Fruit fly (Drosophila melanogaster) whole organism, embryonic: ENCODE data around the gene CG6356.

Experiments used
- Bgb ChIP-seq: fragments of 200-800 bp; sonication (Bioruptor generic); IDR thresholded peaks from 2 replicates; pipeline ENCODE4 v1.3.6; 2022; ENCODE audit warnings: missing biosample characterization, missing genetic modification characterization; ENCODE audit not compliant: partially characterized antibody
- CG10209 ChIP-seq: fragments of 200-800 bp; sonication (Bioruptor generic); optimal IDR thresholded peaks from 3 replicates; lab custom pipeline; 2017; ENCODE audit warnings: missing biosample characterization, mild to moderate bottlenecking, missing genetic modification characterization, missing genetic modification reagents
- CG12942 ChIP-seq: fragments of 200-800 bp; sonication (Bioruptor generic); optimal IDR thresholded peaks from 3 replicates; lab custom pipeline; 2016; ENCODE audit warnings: missing biosample characterization, missing genetic modification characterization
- CG13624 ChIP-seq: fragments of 200-800 bp; sonication (Bioruptor generic); optimal IDR thresholded peaks from 2 replicates; lab custom pipeline; 2016; ENCODE audit warnings: missing biosample characterization, missing genetic modification characterization
- CG14860 ChIP-seq: fragments of 200-800 bp; sonication (Bioruptor generic); IDR thresholded peaks from 3 replicates; pipeline ENCODE4 v1.3.6; 2022; ENCODE audit warnings: missing biosample characterization, missing genetic modification characterization; ENCODE audit not compliant: partially characterized antibody
- CG15011 ChIP-seq: fragments of 200-800 bp; sonication (Bioruptor generic); optimal IDR thresholded peaks from 3 replicates; lab custom pipeline; 2018; ENCODE audit warnings: missing biosample characterization, mild to moderate bottlenecking, missing genetic modification characterization
- CG1603 ChIP-seq: fragments of 200-800 bp; sonication (Bioruptor generic); optimal IDR thresholded peaks from 2 replicates; lab custom pipeline; 2019; ENCODE audit warnings: missing biosample characterization, mild to moderate bottlenecking, missing genetic modification characterization, moderate library complexity
- CG17359 ChIP-seq: fragments of 200-800 bp; sonication (Bioruptor generic); optimal IDR thresholded peaks from 3 replicates; lab custom pipeline; 2018; ENCODE audit warnings: missing biosample characterization, mild to moderate bottlenecking, missing genetic modification characterization, moderate library complexity
- CG2678 ChIP-seq: fragments of 200-800 bp; sonication (Bioruptor generic); optimal IDR thresholded peaks from 3 replicates; lab custom pipeline; 2019; ENCODE audit warnings: missing biosample characterization, mild to moderate bottlenecking, missing genetic modification characterization, moderate library complexity
- CG4854 ChIP-seq: fragments of 200-800 bp; sonication (Bioruptor generic); optimal IDR thresholded peaks from 2 replicates; lab custom pipeline; 2016; ENCODE audit warnings: missing biosample characterization, missing genetic modification characterization, inconsistent platforms
- CG6813 ChIP-seq: fragments of 200-800 bp; sonication (Bioruptor generic); optimal IDR thresholded peaks from 2 replicates; lab custom pipeline; 2017; ENCODE audit warnings: missing biosample characterization, missing genetic modification characterization, mild to moderate bottlenecking, moderate library complexity, missing genetic modification reagents
- CG6854 ChIP-seq: fragments of 200-800 bp; sonication (Bioruptor generic); optimal IDR thresholded peaks from 3 replicates; lab custom pipeline; 2017; ENCODE audit warnings: missing biosample characterization, mild to moderate bottlenecking, missing genetic modification characterization
- CG7357 ChIP-seq: fragments of 200-800 bp; sonication (Bioruptor generic); IDR thresholded peaks from 3 replicates; pipeline ENCODE4 v1.3.6; 2022; ENCODE audit warnings: missing biosample characterization, missing genetic modification characterization
- CG9215 ChIP-seq: fragments of 200-800 bp; sonication (Bioruptor generic); IDR thresholded peaks from 2 replicates; pipeline ENCODE4 v1.3.6; 2022; ENCODE audit warnings: missing biosample characterization, missing genetic modification characterization
- CG9817 ChIP-seq: fragments of 200-800 bp; sonication (Bioruptor generic); optimal IDR thresholded peaks from 2 replicates; lab custom pipeline; 2018; ENCODE audit warnings: missing biosample characterization, mild to moderate bottlenecking, missing genetic modification characterization, moderate library complexity
- CG9876 ChIP-seq: fragments of 200-800 bp; sonication (Bioruptor generic); optimal IDR thresholded peaks from 2 replicates; lab custom pipeline; 2016; ENCODE audit warnings: missing biosample characterization, missing genetic modification characterization
- CHES-1-like ChIP-seq: fragments of 200-800 bp; sonication (Bioruptor generic); optimal IDR thresholded peaks from 2 replicates; lab custom pipeline; 2016; ENCODE audit warnings: missing biosample characterization, missing genetic modification characterization
- CTCF ChIP-seq: fragments of 200-800 bp; sonication (Bioruptor generic); optimal IDR thresholded peaks from 2 replicates; lab custom pipeline; 2017; ENCODE audit warnings: missing biosample characterization, mild to moderate bottlenecking, missing genetic modification characterization, moderate library complexity
- Dbx ChIP-seq: fragments of 200-800 bp; sonication (Bioruptor generic); IDR thresholded peaks from 3 replicates; pipeline ENCODE4 v1.3.6; 2022; ENCODE audit warnings: missing biosample characterization, missing genetic modification characterization
- Elba2 ChIP-seq: fragments of 200-800 bp; sonication (Bioruptor generic); optimal IDR thresholded peaks from 3 replicates; lab custom pipeline; 2016; ENCODE audit warnings: missing biosample characterization, missing genetic modification characterization
- Ets65A ChIP-seq: fragments of 200-800 bp; sonication (Bioruptor generic); peaks from one replicate; lab custom pipeline; 2016; ENCODE audit warnings: missing biosample characterization, missing genetic modification characterization
- Fer1 ChIP-seq: fragments of 200-800 bp; sonication (Bioruptor generic); optimal IDR thresholded peaks from 2 replicates; lab custom pipeline; 2017; ENCODE audit warnings: missing biosample characterization, mild to moderate bottlenecking, missing genetic modification characterization
- H15 ChIP-seq: fragments of 200-800 bp; sonication (Bioruptor generic); IDR thresholded peaks from 3 replicates; pipeline ENCODE4 v1.3.6; 2022; ENCODE audit warnings: missing biosample characterization, missing genetic modification characterization
- Hr51 ChIP-seq, 2 experiments: fragments of 200-800 bp; sonication (Bioruptor generic); optimal IDR thresholded peaks; 2 replicates in 1 of 2; 3 replicates in 1 of 2; lab custom pipeline; 2016 to 2018; ENCODE audit warnings: missing biosample characterization in 2 of 2, missing genetic modification characterization in 2 of 2, mild to moderate bottlenecking in 1 of 2, moderate library complexity in 1 of 2
- MBD-R2 ChIP-seq: fragments of 200-800 bp; sonication (Bioruptor generic); IDR thresholded peaks from 2 replicates; pipeline ENCODE4 v1.3.6; 2022; ENCODE audit warnings: missing biosample characterization, missing genetic modification characterization
- MTF-1 ChIP-seq: fragments of 200-800 bp; sonication (Bioruptor generic); optimal IDR thresholded peaks from 2 replicates; lab custom pipeline; 2018; ENCODE audit warnings: missing biosample characterization, mild to moderate bottlenecking, missing genetic modification characterization, borderline replicate concordance
- Med ChIP-seq: fragments of 200-800 bp; sonication (Bioruptor generic); peaks from one replicate; lab custom pipeline; 2016; ENCODE audit warnings: missing biosample characterization, missing genetic modification characterization, mild to moderate bottlenecking, inconsistent platforms, moderate library complexity
- NC2α ChIP-seq: fragments of 200-800 bp; sonication (Bioruptor generic); optimal IDR thresholded peaks from 2 replicates; lab custom pipeline; 2016; ENCODE audit warnings: missing biosample characterization, missing genetic modification characterization
- Neu2 ChIP-seq: fragments of 200-800 bp; sonication (Bioruptor generic); optimal IDR thresholded peaks from 3 replicates; lab custom pipeline; 2016; ENCODE audit warnings: missing biosample characterization, missing genetic modification characterization, borderline replicate concordance
- Poxn ChIP-seq: fragments of 200-800 bp; sonication (Bioruptor generic); IDR thresholded peaks from 2 replicates; pipeline ENCODE4 v1.3.6; 2022; ENCODE audit warnings: missing biosample characterization, missing genetic modification characterization
- Rfx ChIP-seq: fragments of 200-800 bp; sonication (Bioruptor generic); IDR thresholded peaks from 2 replicates; pipeline ENCODE4 v1.3.6; 2022; ENCODE audit warnings: missing biosample characterization, missing genetic modification characterization
- Spps ChIP-seq: fragments of 200-800 bp; sonication (Bioruptor generic); optimal IDR thresholded peaks from 2 replicates; lab custom pipeline; 2018; ENCODE audit warnings: missing biosample characterization, mild to moderate bottlenecking, missing genetic modification characterization
- ab ChIP-seq: fragments of 200-800 bp; sonication (Bioruptor generic); optimal IDR thresholded peaks from 2 replicates; lab custom pipeline; 2016; ENCODE audit warnings: missing biosample characterization, missing genetic modification characterization
- al ChIP-seq: fragments of 200-800 bp; sonication (Bioruptor generic); IDR thresholded peaks from 2 replicates; pipeline ENCODE4 v1.3.6; 2022; ENCODE audit warnings: missing biosample characterization, missing genetic modification characterization
- ase ChIP-seq: fragments of 200-800 bp; sonication (Bioruptor generic); IDR thresholded peaks from 3 replicates; pipeline ENCODE4 v1.3.6; 2022; ENCODE audit warnings: missing biosample characterization, missing genetic modification characterization
- bigmax ChIP-seq: fragments of 200-800 bp; sonication (Bioruptor generic); optimal IDR thresholded peaks from 2 replicates; lab custom pipeline; 2018; ENCODE audit warnings: missing biosample characterization, mild to moderate bottlenecking, missing genetic modification characterization
- br ChIP-seq: fragments of >200 bp; optimal IDR thresholded peaks from 2 replicates; lab custom pipeline; 2017
- chn ChIP-seq: fragments of 200-800 bp; sonication (Bioruptor generic); optimal IDR thresholded peaks from 2 replicates; lab custom pipeline; 2016; ENCODE audit warnings: missing biosample characterization, missing genetic modification characterization
- ci ChIP-seq: fragments of 200-800 bp; sonication (Bioruptor generic); IDR thresholded peaks from 3 replicates; pipeline ENCODE4 v1.3.6; 2022; ENCODE audit warnings: missing biosample characterization, missing genetic modification characterization
- disco-r ChIP-seq: fragments of 200-800 bp; sonication (Bioruptor generic); optimal IDR thresholded peaks from 2 replicates; lab custom pipeline; 2016; ENCODE audit warnings: missing biosample characterization, missing genetic modification characterization
- insv ChIP-seq, 2 experiments: fragments of 200-800 bp; sonication (Bioruptor generic); optimal IDR thresholded peaks; 3 replicates each; lab custom pipeline; 2016 to 2018; ENCODE audit warnings: missing biosample characterization in 2 of 2, missing genetic modification characterization in 2 of 2
- ken ChIP-seq: fragments of 200-800 bp; sonication (Bioruptor generic); IDR thresholded peaks from 3 replicates; pipeline ENCODE4 v1.3.6; 2022; ENCODE audit warnings: missing biosample characterization, missing genetic modification characterization
- lilli ChIP-seq: fragments of 200-800 bp; sonication (Bioruptor generic); optimal IDR thresholded peaks from 3 replicates; lab custom pipeline; 2016; ENCODE audit warnings: missing biosample characterization, missing genetic modification characterization
- luna ChIP-seq: fragments of 200-800 bp; sonication (Bioruptor generic); optimal IDR thresholded peaks from 2 replicates; lab custom pipeline; 2016; ENCODE audit warnings: missing biosample characterization, missing genetic modification characterization
- nerfin-2 ChIP-seq: fragments of 200-800 bp; sonication (Bioruptor generic); IDR thresholded peaks from 2 replicates; pipeline ENCODE4 v1.3.6; 2022; ENCODE audit warnings: missing biosample characterization, missing genetic modification characterization; ENCODE audit not compliant: partially characterized antibody
- nmo ChIP-seq: fragments of 200-800 bp; sonication (Bioruptor generic); optimal IDR thresholded peaks from 2 replicates; lab custom pipeline; 2018; ENCODE audit warnings: missing biosample characterization, mild to moderate bottlenecking, missing genetic modification characterization, moderate library complexity
- otp ChIP-seq: fragments of 200-800 bp; sonication (Bioruptor generic); IDR thresholded peaks from 3 replicates; pipeline ENCODE4, ENCODE4 v1.3.6; 2022; ENCODE audit warnings: missing biosample characterization, missing genetic modification characterization
- pfk ChIP-seq: fragments of 200-800 bp; sonication (Bioruptor generic); optimal IDR thresholded peaks from 2 replicates; lab custom pipeline; 2018; ENCODE audit warnings: missing biosample characterization, mild to moderate bottlenecking, missing genetic modification characterization, moderate library complexity
- stwl ChIP-seq: fragments of 200-800 bp; sonication (Bioruptor generic); optimal IDR thresholded peaks from 3 replicates; lab custom pipeline; 2018; ENCODE audit warnings: missing biosample characterization, mild to moderate bottlenecking, missing genetic modification characterization, moderate library complexity
- vvl ChIP-seq: fragments of 200-800 bp; sonication (Bioruptor generic); IDR thresholded peaks from 2 replicates; pipeline ENCODE4 v1.3.6; 2022; ENCODE audit warnings: missing biosample characterization, missing genetic modification characterization
- zfh1 ChIP-seq: fragments of 200-800 bp; sonication (Bioruptor generic); IDR thresholded peaks from 3 replicates; pipeline ENCODE4 v1.3.6; 2022; ENCODE audit warnings: missing biosample characterization, missing genetic modification characterization

CG6356 gene

DNA sequence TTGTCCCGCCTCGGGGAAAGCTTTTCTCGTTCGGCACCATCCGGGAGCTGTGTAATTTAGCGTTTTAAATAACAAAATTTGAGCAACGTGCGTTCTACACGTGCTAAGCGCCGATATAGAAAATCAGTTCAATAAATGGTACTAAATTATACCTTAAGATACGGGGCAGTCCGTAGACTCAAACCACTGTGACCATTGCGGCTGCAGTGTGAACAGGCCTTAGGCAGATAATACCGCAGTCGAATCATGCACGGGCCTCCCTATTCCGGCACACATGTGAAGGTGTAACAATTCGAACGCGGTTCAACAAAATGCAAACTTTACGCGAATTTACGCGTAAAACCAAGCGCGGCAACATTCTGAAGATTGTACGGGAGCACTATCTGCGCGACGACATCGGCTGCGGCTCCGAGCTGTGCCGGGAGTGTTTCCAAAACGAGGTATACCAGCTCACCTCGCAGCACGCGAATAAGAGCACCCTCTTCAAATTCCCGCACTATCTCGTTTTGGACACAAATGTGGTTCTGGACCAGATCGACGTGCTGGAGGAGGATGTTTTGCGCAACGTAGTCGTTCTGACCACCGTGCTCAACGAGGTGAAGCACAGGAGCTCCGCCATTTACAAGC lies 49.5 kb downstream of the CG6356 start, which contains the start of the genes Rrp5 and Dis3 (continued):
- TF ChIP-seq MBD-R2 (peak; percentile 99), CG6813 (GFP tag; lab: Kevin White, UChicago) (no peak), ci (GFP tag; lab: Robert Waterston, UW) (peak; percentile 72), CG9817 (tag; lab: Kevin White, UChicago) (peak; percentile 44), nerfin-2 (GFP tag; lab: Robert Waterston, UW) (no peak), CG15011 (GFP tag; lab: Kevin White, UChicago) (no peak), ase (GFP tag; lab: Robert Waterston, UW) (0 out of 3 replicates have a peak, but pooled peaks have one; percentile 49), CHES-1-like (GFP tag; lab: Kevin White, UChicago) (peak; percentile 60), Bgb (peak; percentile 44; the same call in 1 of the 2 replicates), bigmax (peak; percentile 29), Dbx (GFP tag; lab: Robert Waterston, UW) (peak; percentile 59; the same call in 1 of the 3 replicates), NC2α (GFP tag; lab: Kevin White, UChicago) (no peak), CG13624 (peak; percentile 53), CG2678 (no peak), CG9215 (GFP tag; lab: Robert Waterston, UW) (peak; percentile 33), zfh1 (GFP tag; lab: Robert Waterston, UW) (peak; percentile 44; the same call in 2 of the 3 replicates), CG6854 (GFP tag; lab: Kevin White, UChicago) (no peak), al (GFP tag; lab: Robert Waterston, UW) (0 out of 2 replicates have a peak, but pooled peaks have one; percentile 10), br (no peak), CG10209 (GFP tag; lab: Kevin White, UChicago) (no peak), CG1603 (tag; lab: Kevin White, UChicago) (peak; percentile 94), CG17359 (tag; lab: Kevin White, UChicago) (no peak), Poxn (GFP tag; lab: Robert Waterston, UW) (no peak), lilli (GFP tag; lab: Kevin White, UChicago) (no peak), CG4854 (GFP tag; lab: Kevin White, UChicago) (no peak), MTF-1 (no peak), chn (GFP tag; lab: Kevin White, UChicago) (peak; percentile 13), ab (GFP tag; lab: Kevin White, UChicago) (no peak), Med (peak; percentile 92), CG14860 (GFP tag; lab: Robert Waterston, UW) (0 out of 3 replicates have a peak, but pooled peaks have one; percentile 20), luna (GFP tag; lab: Kevin White, UChicago) (no peak), CTCF (GFP tag; lab: Kevin White, UChicago) (no peak), H15 (GFP tag; lab: Robert Waterston, UW) (0 out of 3 replicates have a peak, but pooled peaks have one; percentile 35), Hr51 (GFP tag; optimal IDR thresholded peaks at IDR 0.05; lab: Kevin White, UChicago) (peak in 1 of 2 experiments; percentile 22), Fer1 (no peak), Ets65A (GFP tag; lab: Kevin White, UChicago) (peak; percentile 66), nmo (GFP tag; lab: Kevin White, UChicago) (peak; percentile 66), Neu2 (no peak), pfk (GFP tag; lab: Kevin White, UChicago) (peak; percentile 6), disco-r (GFP tag; lab: Kevin White, UChicago) (no peak), insv (GFP tag; optimal IDR thresholded peaks at IDR 0.05; lab: Kevin White, UChicago) (no peak), Spps (tag; lab: Kevin White, UChicago) (no peak), CG12942 (GFP tag; lab: Kevin White, UChicago) (no peak), vvl (peak; percentile 78), CG7357 (GFP tag; lab: Robert Waterston, UW) (no peak), stwl (no peak), Rfx (GFP tag; lab: Robert Waterston, UW) (peak; percentile 73), ken (GFP tag; lab: Robert Waterston, UW) (peak; percentile 81), CG9876 (GFP tag; lab: Kevin White, UChicago) (peak; percentile 57), otp (GFP tag; lab: Robert Waterston, UW) (no peak), Elba2 (GFP tag; lab: Kevin White, UChicago) (no peak)
